Worm (Caenorhabditis elegans) whole organism, L4/young adult: Measurements from ENCODE around the gene srh-288.

Source experiments
- W03F9.2 ChIP-seq: fragments of 150-350 bp; optimal IDR thresholded peaks from 2 replicates; lab custom pipeline; 2014; ENCODE audit warnings: missing biosample characterization, missing genetic modification characterization
- dao-5 ChIP-seq: sonication (generic microtip); optimal IDR thresholded peaks from 2 replicates; lab custom pipeline; 2016; ENCODE audit warnings: missing genotype, missing genetic modification characterization, moderate library complexity, missing compliant biosample characterization
- him-1 ChIP-seq: sonication (generic microtip); optimal IDR thresholded peaks from 2 replicates; lab custom pipeline; 2016; ENCODE audit warnings: missing genotype, missing genetic modification reagents, missing genetic modification characterization, missing compliant biosample characterization

ce11 chrV:17805323-17805722 lies 9.8 kb upstream of the srh-288 start, which contains the start of gene srh-291:
- TF ChIP-seq him-1 (tag; lab: Kevin White, UChicago) (no peak), W03F9.2 (tag; lab: Kevin White, UChicago) (no peak), dao-5 (no peak)
